Fruit fly (Drosophila melanogaster): ENCODE measurements around the gene Tti1.

- TF ChIP-seq CG6792 (GFP tag; optimal IDR thresholded peaks at IDR 0.05) (no peak), OdsH (GFP tag; optimal IDR thresholded peaks at IDR 0.05) (no peak), Eip93F (GFP tag; optimal IDR thresholded peaks at IDR 0.05) (no peak), CG16779 (tag; optimal IDR thresholded peaks at IDR 0.05) (no peak), CG31627 (GFP tag; optimal IDR thresholded peaks at IDR 0.05) (no peak), topi (GFP tag; optimal IDR thresholded peaks at IDR 0.05) (no peak), CG6854 (GFP tag; optimal IDR thresholded peaks at IDR 0.05) (no peak), Blimp-1 (GFP tag; optimal IDR thresholded peaks at IDR 0.05) (no peak), Smox (GFP tag; optimal IDR thresholded peaks at IDR 0.05) (no peak), fd59A (GFP tag; optimal IDR thresholded peaks at IDR 0.05) (no peak), lz (GFP tag; optimal IDR thresholded peaks at IDR 0.05) (no peak), ss (GFP tag; optimal IDR thresholded peaks at IDR 0.05) (no peak), Lpt (GFP tag; optimal IDR thresholded peaks at IDR 0.05) (no peak)
These were observed 28.9 kb upstream of the Tti1 start for dm6 chr3R:9783240-9783917.

Measured in whole organism, prepupa.